Fruit fly (Drosophila melanogaster): ENCODE data around the gene CG31244.

DNA sequence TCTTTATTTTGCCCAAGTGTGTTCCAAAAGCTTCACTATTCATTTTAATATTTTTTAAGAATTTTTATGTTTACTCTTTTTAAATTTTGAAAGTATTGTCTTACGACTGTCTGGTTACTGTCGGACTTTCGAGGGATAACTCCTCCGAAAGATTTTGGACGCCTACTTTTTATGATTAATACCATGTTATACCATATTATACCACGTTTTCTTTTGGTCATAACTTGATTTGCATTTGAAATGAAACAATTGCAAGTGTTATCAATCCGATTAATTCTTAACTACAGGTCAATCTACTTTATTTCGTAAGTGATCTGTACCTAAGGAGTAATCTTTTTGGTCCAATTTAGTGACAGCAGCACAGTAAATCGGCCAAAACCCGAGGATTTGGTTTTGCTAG lies 22.4 kb downstream of the CG31244 start, which contains the start of gene CG31404:
- TF ChIP-seq kay (GFP tag; ENCODE audit: borderline replicate concordance) (no peak), tj (GFP tag; optimal IDR thresholded peaks at IDR 0.05) (no peak), Mnt (GFP tag; optimal IDR thresholded peaks at IDR 0.05) (no peak), CG11617 (GFP tag; optimal IDR thresholded peaks at IDR 0.05) (no peak), ovo (GFP tag; optimal IDR thresholded peaks at IDR 0.05) (no peak), cnc (optimal IDR thresholded peaks at IDR 0.05) (no peak), CG5204 (GFP tag; optimal IDR thresholded peaks at IDR 0.05) (no peak), CG1620 (GFP tag; optimal IDR thresholded peaks at IDR 0.05) (no peak), Hr96 (GFP tag; optimal IDR thresholded peaks at IDR 0.05) (no peak), Clk (GFP tag; optimal IDR thresholded peaks at IDR 0.05) (no peak), pad (GFP tag; optimal IDR thresholded peaks at IDR 0.05) (no peak)

All from whole organism, adult.